Fruit fly (Drosophila melanogaster) whole organism: ENCODE results near the gene ND-30.
A peak's percentile ranks its signal among the peaks of the same experiment; 100 is the strongest.

Source experiments
- CG8478 ChIP-seq: fragments of >200 bp; optimal IDR thresholded peaks from 2 replicates; lab custom pipeline; 2018; ENCODE audit warnings: inconsistent platforms
- Dll ChIP-seq: fragments of >200 bp; optimal IDR thresholded peaks from 2 replicates; lab custom pipeline; 2017
- EcR ChIP-seq, 2 experiments: fragments of >200 bp; optimal IDR thresholded peaks; 2 replicates each; lab custom pipeline; 2017; ENCODE audit warnings: missing biosample characterization in 2 of 2, missing genetic modification characterization in 2 of 2, missing genetic modification reagents in 2 of 2
- pan ChIP-seq: fragments of >200 bp; optimal IDR thresholded peaks from 2 replicates; lab custom pipeline; 2017
- psq ChIP-seq: fragments of >200 bp; optimal IDR thresholded peaks from 2 replicates; lab custom pipeline; 2017
- usp ChIP-seq: fragments of >200 bp; optimal IDR thresholded peaks from 2 replicates; lab custom pipeline; 2017; ENCODE audit warnings: missing biosample characterization, missing genetic modification characterization, mixed read lengths

Gene ND-30

DNA sequence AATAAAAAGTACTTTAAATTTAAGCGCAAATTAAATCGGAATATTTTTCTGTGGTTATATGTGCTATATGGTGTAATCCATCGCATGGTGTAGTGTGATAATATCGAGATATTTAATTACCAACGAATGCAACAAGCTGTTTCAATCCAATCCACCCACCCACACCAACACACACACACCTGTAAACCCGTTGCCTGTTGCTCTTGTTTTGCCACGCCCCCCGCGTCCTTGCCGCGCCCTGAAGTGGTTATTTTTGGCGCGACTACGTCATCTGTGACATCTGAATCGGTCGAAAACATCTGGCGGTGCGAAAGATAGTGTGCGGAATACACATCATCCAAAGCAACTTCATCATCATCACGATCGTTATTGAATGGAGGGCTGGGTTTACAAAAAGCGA is 6.0 kb upstream of the ND-30 start:
- TF ChIP-seq CG8478 (lab: Kevin White, UChicago): no peak
- TF ChIP-seq Dll: no peak
- TF ChIP-seq EcR (GFP tag; optimal IDR thresholded peaks at IDR 0.05; lab: Kevin White, UChicago): no peak
- no peak for TF ChIP-seq psq (lab: Kevin White, UChicago)
- TF ChIP-seq pan (lab: Kevin White, UChicago): no peak
- no peak for TF ChIP-seq usp (GFP tag; lab: Kevin White, UChicago)

dm6 chr3L:3164951-3165350 is 5.6 kb upstream of the ND-30 start, which contains the start of gene CG32280:
TSS of gene CG32280 (plus strand) at chr3L:3165181.
- no peak for TF ChIP-seq pan (lab: Kevin White, UChicago)
- no peak for TF ChIP-seq Dll
- TF ChIP-seq psq (lab: Kevin White, UChicago): no peak
- no peak for TF ChIP-seq EcR (GFP tag; optimal IDR thresholded peaks at IDR 0.05; lab: Kevin White, UChicago)

DNA sequence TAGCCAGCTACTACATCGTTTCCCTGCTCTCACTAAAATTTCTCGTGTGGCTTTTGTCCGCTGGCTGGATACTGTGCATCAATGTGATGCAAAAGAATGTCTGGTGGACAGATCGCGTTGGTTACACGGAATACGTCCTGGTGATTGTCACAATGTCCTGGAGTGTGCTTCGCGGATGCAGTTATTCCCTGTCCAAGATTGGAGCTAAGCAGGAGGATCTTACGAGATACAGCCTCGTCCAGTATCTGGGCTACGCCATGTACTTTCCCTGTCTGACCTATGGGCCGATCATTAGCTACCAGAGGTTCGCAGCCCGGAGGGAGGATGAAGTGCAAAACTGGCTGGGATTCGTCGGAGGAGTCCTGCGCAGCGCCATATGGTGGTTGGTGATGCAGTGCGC is 3.2 kb upstream of the ND-30 start:
- TF ChIP-seq EcR (GFP tag; optimal IDR thresholded peaks at IDR 0.05; lab: Kevin White, UChicago): no peak
- TF ChIP-seq pan (lab: Kevin White, UChicago): no peak
- no peak for TF ChIP-seq Dll
- no peak for TF ChIP-seq CG8478 (lab: Kevin White, UChicago)
- TF ChIP-seq usp (GFP tag; lab: Kevin White, UChicago): no peak
- TF ChIP-seq psq (lab: Kevin White, UChicago): no peak

DNA sequence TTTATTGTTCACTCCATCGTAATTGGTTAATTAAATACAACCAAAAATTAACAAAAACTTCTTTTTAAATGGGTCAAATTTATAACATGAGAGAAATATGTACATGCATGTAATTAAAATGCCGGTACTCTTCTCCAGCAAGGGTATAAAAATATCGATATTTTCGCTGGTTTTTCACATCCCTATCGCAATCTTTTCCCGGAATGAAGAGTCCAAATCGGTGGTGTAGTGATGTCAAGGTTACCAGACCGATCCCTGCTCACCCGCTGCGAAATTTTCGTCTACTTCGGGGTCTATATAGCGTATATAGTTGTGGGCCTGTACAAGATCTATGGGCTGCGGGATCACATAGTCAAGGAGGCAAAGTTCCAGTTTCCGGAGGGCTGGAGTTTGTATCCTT is 2.6 kb upstream of the ND-30 start, which contains the start of gene rasp:
rasp (plus strand) TSS at position 213 of the 400 bp plus-strand sequence.
- TF ChIP-seq EcR (GFP tag; optimal IDR thresholded peaks at IDR 0.05; lab: Kevin White, UChicago): no peak

DNA sequence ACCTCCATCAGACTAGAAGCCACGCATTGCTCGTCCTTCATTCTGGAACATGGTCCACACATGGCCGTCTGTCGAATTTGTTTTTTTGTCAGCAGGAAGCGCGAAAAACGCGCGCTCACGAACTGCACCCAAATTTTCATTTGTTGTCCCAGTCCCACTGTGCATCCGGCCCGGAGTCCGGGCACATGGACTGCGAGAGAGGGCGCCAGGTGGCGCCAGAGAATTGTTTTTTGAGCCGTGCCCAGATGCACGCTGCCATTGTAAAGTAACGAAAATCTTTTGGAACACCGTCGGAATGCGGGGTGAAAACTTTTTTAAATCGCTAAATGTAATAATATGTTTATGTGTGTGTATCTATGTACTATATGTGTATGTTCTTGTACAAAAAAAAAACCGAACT is 1.7 kb downstream of the ND-30 start:
- no peak for TF ChIP-seq usp (GFP tag; lab: Kevin White, UChicago)
- TF ChIP-seq psq (lab: Kevin White, UChicago): no peak
- TF ChIP-seq CG8478 (lab: Kevin White, UChicago): no peak
- no peak for TF ChIP-seq Dll
- TF ChIP-seq EcR (GFP tag; optimal IDR thresholded peaks at IDR 0.05; lab: Kevin White, UChicago): no peak

DNA sequence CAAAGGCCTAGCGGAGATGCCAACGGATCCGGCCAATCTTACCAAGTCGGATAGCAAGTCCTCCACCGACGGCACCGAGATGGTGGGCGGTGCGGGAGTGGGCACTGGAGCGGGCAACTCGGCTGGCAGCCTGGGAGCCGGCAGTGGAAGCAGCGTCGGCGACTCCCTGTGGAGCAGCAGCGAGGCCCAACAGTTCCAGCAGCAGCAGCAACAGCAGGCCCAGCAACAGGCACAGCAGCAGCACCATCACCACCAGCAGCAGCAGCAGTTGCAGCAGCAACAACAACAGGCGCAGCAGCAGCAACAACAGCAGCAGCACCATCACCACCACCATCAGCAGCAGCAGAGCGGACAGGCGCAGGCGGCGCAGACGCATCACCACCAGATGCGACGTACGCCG is 9.0 kb downstream of the ND-30 start:
- TF ChIP-seq EcR (GFP tag; optimal IDR thresholded peaks at IDR 0.05; lab: Kevin White, UChicago) (no peak), psq (lab: Kevin White, UChicago) (no peak), pan (lab: Kevin White, UChicago) (no peak), Dll (no peak), CG8478 (lab: Kevin White, UChicago) (no peak), usp (GFP tag; lab: Kevin White, UChicago) (no peak)

DNA sequence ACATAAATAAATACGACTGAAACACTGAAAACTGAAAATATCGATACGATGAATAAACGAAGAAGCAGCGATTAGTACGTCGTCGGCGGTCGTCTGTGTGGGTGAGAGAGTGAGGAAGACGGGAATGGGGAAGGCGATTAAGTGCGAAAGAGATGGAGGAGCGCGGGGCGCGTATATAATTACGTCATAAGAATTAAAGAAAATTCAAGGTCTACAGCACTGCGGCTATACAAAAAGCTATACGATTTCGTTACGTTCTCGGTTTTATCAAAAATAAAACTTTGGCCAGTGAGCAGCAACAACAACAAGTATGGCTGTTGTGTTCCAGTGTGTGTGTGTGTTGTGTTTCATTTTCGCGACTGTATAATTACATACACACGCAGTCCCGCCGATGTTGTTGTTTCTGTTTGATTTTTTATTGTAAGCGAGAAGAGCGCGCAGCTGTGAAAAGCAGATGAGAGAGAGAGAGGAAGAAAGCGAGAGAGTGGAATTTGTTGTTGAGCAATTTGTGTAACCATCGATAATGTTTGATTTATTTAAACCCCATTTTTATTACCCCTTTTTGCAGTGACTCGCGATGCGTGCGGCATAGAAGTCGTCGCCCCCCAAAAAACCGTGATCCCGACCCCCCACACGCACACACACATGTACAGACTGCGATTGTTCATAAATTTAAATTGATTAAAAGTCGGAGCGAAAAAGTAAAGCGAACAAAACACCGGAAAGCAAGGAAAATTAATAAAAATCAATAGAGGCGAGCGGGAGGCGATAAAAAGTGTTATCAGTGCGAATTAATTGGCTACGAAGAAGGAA is 10.1 kb downstream of the ND-30 start:
- TF ChIP-seq pan (lab: Kevin White, UChicago) (no peak), psq (lab: Kevin White, UChicago) (no peak), Dll (peak; percentile 18), EcR (GFP tag; optimal IDR thresholded peaks at IDR 0.05; lab: Kevin White, UChicago) (no peak), CG8478 (lab: Kevin White, UChicago) (no peak), usp (GFP tag; lab: Kevin White, UChicago) (no peak)

dm6 chr3L:3148125-3149059 is 11.0 kb downstream of the ND-30 start, which contains the start of the genes Usp5 and BtbVII:
TSS of gene Usp5 (minus strand) at chr3L:3148358.
TSS of gene BtbVII (plus strand) at chr3L:3148646.
- TF ChIP-seq CG8478 (lab: Kevin White, UChicago) (no peak), Dll (no peak), psq (lab: Kevin White, UChicago) (no peak), pan (lab: Kevin White, UChicago) (no peak), usp (GFP tag; lab: Kevin White, UChicago) (no peak), EcR (GFP tag; optimal IDR thresholded peaks at IDR 0.05; lab: Kevin White, UChicago) (no peak)

dm6 chr3L:3143383-3143962 is 15.9 kb downstream of the ND-30 start, which contains the start of the genes CG11537 and Alg2:
TSS of gene CG11537 (minus strand) at chr3L:3143457.
TSS of gene Alg2 (plus strand) at chr3L:3143808.
- TF ChIP-seq CG8478 (lab: Kevin White, UChicago) (no peak), EcR (GFP tag; optimal IDR thresholded peaks at IDR 0.05; lab: Kevin White, UChicago) (no peak), pan (lab: Kevin White, UChicago) (no peak), usp (GFP tag; lab: Kevin White, UChicago) (no peak), psq (lab: Kevin White, UChicago) (no peak), Dll (no peak)

- no peak for TF ChIP-seq usp (GFP tag; lab: Kevin White, UChicago)
- TF ChIP-seq psq (lab: Kevin White, UChicago): no peak
- no peak for TF ChIP-seq pan (lab: Kevin White, UChicago)
- no peak for TF ChIP-seq CG8478 (lab: Kevin White, UChicago)
- TF ChIP-seq EcR (GFP tag; optimal IDR thresholded peaks at IDR 0.05; lab: Kevin White, UChicago): no peak
- TF ChIP-seq Dll: no peak
Measured at dm6 chr3L:3142516-3143382, 16.6 kb downstream of the ND-30 start.
